Worm (Caenorhabditis elegans): Measurements from ENCODE around the gene F07G6.10.

The F07G6.10 gene

ce11 chrX:1785692-1786091 is 48.0 kb downstream of the F07G6.10 start:
- no peak for TF ChIP-seq sem-4 (tag; optimal IDR thresholded peaks at IDR 0.05)
- TF ChIP-seq ceh-16 (tag; optimal IDR thresholded peaks at IDR 0.05) = no peak
- no peak for TF ChIP-seq egl-27 (tag; optimal IDR thresholded peaks at IDR 0.05)
- TF ChIP-seq R02D3.7 (tag; optimal IDR thresholded peaks at IDR 0.05) = no peak

- TF ChIP-seq aly-2 (tag; optimal IDR thresholded peaks at IDR 0.05) (no peak), lsy-2 (tag; optimal IDR thresholded peaks at IDR 0.05) (no peak), alr-1 (tag; optimal IDR thresholded peaks at IDR 0.05) (no peak), lin-11 (tag; optimal IDR thresholded peaks at IDR 0.05) (no peak), ztf-1 (GFP tag; conservative IDR thresholded peaks at IDR 0.05) (no peak), nhr-77 (tag; optimal IDR thresholded peaks at IDR 0.05) (no peak), nhr-6 (tag; optimal IDR thresholded peaks at IDR 0.05) (no peak), nhr-23 (tag; optimal IDR thresholded peaks at IDR 0.05) (no peak), nhr-12 (tag; optimal IDR thresholded peaks at IDR 0.05) (no peak), ztf-4 (tag; optimal IDR thresholded peaks at IDR 0.05) (no peak), blmp-1 (tag; optimal IDR thresholded peaks at IDR 0.05; ENCODE audit: insufficient read depth) (no peak), fos-1 (tag; optimal IDR thresholded peaks at IDR 0.05) (no peak)
Measured at ce11 chrX:1786607-1787006, 48.9 kb downstream of the F07G6.10 start, which contains the start of gene arg-1. Gene arg-1, plus strand, starts transcription at chrX:1786907.
